Worm (Caenorhabditis elegans) whole organism, late embryonic: ENCODE data around the gene maph-1.3.

Experiments
- C08G9.2 ChIP-seq: sonication (generic microtip); optimal IDR thresholded peaks from 2 replicates; lab custom pipeline; 2016; ENCODE audit warnings: mild to moderate bottlenecking, missing genetic modification characterization, moderate library complexity, missing compliant biosample characterization
- K02D7.2 ChIP-seq: sonication (generic microtip); optimal IDR thresholded peaks from 2 replicates; lab custom pipeline; 2017; ENCODE audit warnings: mild to moderate bottlenecking, missing genetic modification characterization, missing compliant biosample characterization
- K09A11.1 ChIP-seq: sonication (generic microtip); optimal IDR thresholded peaks from 2 replicates; lab custom pipeline; 2017; ENCODE audit warnings: antibody characterized with exemption, mild to moderate bottlenecking, missing genetic modification characterization, missing compliant biosample characterization; ENCODE audit not compliant: insufficient read depth
- Y22D7AL.16 ChIP-seq: sonication (generic microtip); optimal IDR thresholded peaks from 2 replicates; lab custom pipeline; 2016; ENCODE audit warnings: missing genetic modification characterization, missing compliant biosample characterization
- ahr-1 ChIP-seq: sonication (generic microtip); optimal IDR thresholded peaks from 2 replicates; lab custom pipeline; 2016; ENCODE audit warnings: missing genetic modification characterization, missing compliant biosample characterization
- ceh-14 ChIP-seq: sonication (generic microtip); optimal IDR thresholded peaks from 2 replicates; lab custom pipeline; 2016; ENCODE audit warnings: missing genotype, missing genetic modification characterization, missing compliant biosample characterization
- ceh-18 ChIP-seq: sonication (generic microtip); optimal IDR thresholded peaks from 2 replicates; lab custom pipeline; 2016; ENCODE audit warnings: missing genetic modification characterization, missing compliant biosample characterization
- ceh-2 ChIP-seq: sonication (generic microtip); optimal IDR thresholded peaks from 2 replicates; lab custom pipeline; 2016; ENCODE audit warnings: missing genotype, missing genetic modification characterization, missing compliant biosample characterization
- ceh-22 ChIP-seq: sonication (generic microtip); optimal IDR thresholded peaks from 2 replicates; lab custom pipeline; 2017; ENCODE audit warnings: missing biosample characterization, missing genetic modification characterization
- ceh-31 ChIP-seq: sonication (generic microtip); optimal IDR thresholded peaks from 2 replicates; lab custom pipeline; 2016; ENCODE audit warnings: missing genetic modification characterization, missing compliant biosample characterization
- ceh-34 ChIP-seq: sonication (generic microtip); optimal IDR thresholded peaks from 2 replicates; lab custom pipeline; 2016; ENCODE audit warnings: mild to moderate bottlenecking, missing genetic modification characterization, missing compliant biosample characterization
- ceh-45 ChIP-seq: fragments of 200-800 bp; sonication (Bioruptor generic); IDR thresholded peaks from 2 replicates; pipeline ENCODE4 v1.3.6; 2022; ENCODE audit warnings: missing genetic modification reagents, missing genetic modification characterization, missing compliant biosample characterization
- ceh-48 ChIP-seq: sonication (generic microtip); optimal IDR thresholded peaks from 2 replicates; lab custom pipeline; 2016; ENCODE audit warnings: missing genetic modification characterization, inconsistent platforms, missing compliant biosample characterization
- ceh-6 ChIP-seq: fragments of 200-800 bp; sonication (Bioruptor generic); optimal IDR thresholded peaks from 2 replicates; lab custom pipeline; 2018; ENCODE audit warnings: mild to moderate bottlenecking, missing genetic modification characterization, missing compliant biosample characterization
- ceh-9 ChIP-seq: sonication (generic microtip); optimal IDR thresholded peaks from 2 replicates; lab custom pipeline; 2016; ENCODE audit warnings: mild to moderate bottlenecking, missing genetic modification characterization, inconsistent platforms, missing compliant biosample characterization
- dmd-4 ChIP-seq: sonication (generic microtip); optimal IDR thresholded peaks from 2 replicates; lab custom pipeline; 2016; ENCODE audit warnings: borderline replicate concordance, missing genetic modification characterization, missing compliant biosample characterization
- dve-1 ChIP-seq: sonication (generic microtip); optimal IDR thresholded peaks from 2 replicates; lab custom pipeline; 2017; ENCODE audit warnings: antibody characterized with exemption, mild to moderate bottlenecking, missing genetic modification characterization, missing compliant biosample characterization
- elt-2 ChIP-seq: sonication (generic microtip); optimal IDR thresholded peaks from 2 replicates; lab custom pipeline; 2016; ENCODE audit warnings: missing genetic modification reagents, missing genetic modification characterization, missing compliant biosample characterization
- ets-4 ChIP-seq: sonication (generic microtip); optimal IDR thresholded peaks from 2 replicates; lab custom pipeline; 2016; ENCODE audit warnings: missing genetic modification characterization, missing compliant biosample characterization
- eyg-1 ChIP-seq: sonication (generic microtip); optimal IDR thresholded peaks from 2 replicates; lab custom pipeline; 2016; ENCODE audit warnings: missing genotype, missing genetic modification characterization, missing compliant biosample characterization
- fax-1 ChIP-seq: sonication (generic microtip); optimal IDR thresholded peaks from 2 replicates; lab custom pipeline; 2016; ENCODE audit warnings: missing genotype, missing genetic modification characterization, missing compliant biosample characterization
- fkh-10 ChIP-seq: fragments of 150-350 bp; optimal IDR thresholded peaks from 2 replicates; lab custom pipeline; 2014; ENCODE audit warnings: missing biosample characterization, missing genetic modification reagents, missing genetic modification characterization
- fkh-6 ChIP-seq: sonication (generic microtip); optimal IDR thresholded peaks from 2 replicates; lab custom pipeline; 2016; ENCODE audit warnings: missing genetic modification characterization, missing compliant biosample characterization
- hlh-30 ChIP-seq: sonication (generic microtip); optimal IDR thresholded peaks from 2 replicates; lab custom pipeline; 2017; ENCODE audit warnings: antibody characterized with exemption, missing genetic modification characterization, missing compliant biosample characterization; ENCODE audit not compliant: insufficient read depth
- hlh-6 ChIP-seq: sonication (generic microtip); optimal IDR thresholded peaks from 2 replicates; lab custom pipeline; 2016; ENCODE audit warnings: missing genotype, missing genetic modification characterization, missing compliant biosample characterization
- lim-6 ChIP-seq: sonication (generic microtip); optimal IDR thresholded peaks from 2 replicates; lab custom pipeline; 2016; ENCODE audit warnings: missing genetic modification characterization, missing compliant biosample characterization
- lin-11 ChIP-seq: fragments of 200-800 bp; sonication (Bioruptor generic); optimal IDR thresholded peaks from 2 replicates; lab custom pipeline; 2018; ENCODE audit warnings: mild to moderate bottlenecking, missing genetic modification characterization, missing compliant biosample characterization
- mec-3 ChIP-seq: sonication (generic microtip); optimal IDR thresholded peaks from 2 replicates; lab custom pipeline; 2016; ENCODE audit warnings: borderline replicate concordance, missing genetic modification characterization, missing compliant biosample characterization
- nfya-1 ChIP-seq: sonication (generic microtip); optimal IDR thresholded peaks from 2 replicates; lab custom pipeline; 2017; ENCODE audit warnings: missing genetic modification characterization, mild to moderate bottlenecking, missing compliant biosample characterization, antibody characterized with exemption, moderate library complexity
- nhr-232 ChIP-seq: sonication (generic microtip); optimal IDR thresholded peaks from 2 replicates; lab custom pipeline; 2016; ENCODE audit warnings: missing genetic modification characterization, missing compliant biosample characterization
- npax-4 ChIP-seq: sonication (generic microtip); optimal IDR thresholded peaks from 2 replicates; lab custom pipeline; 2016; ENCODE audit warnings: missing genetic modification characterization, missing compliant biosample characterization
- odd-2 ChIP-seq: sonication (generic microtip); optimal IDR thresholded peaks from 2 replicates; lab custom pipeline; 2017; ENCODE audit warnings: antibody characterized with exemption, mild to moderate bottlenecking, missing genetic modification characterization, missing compliant biosample characterization
- pag-3 ChIP-seq: sonication (generic microtip); optimal IDR thresholded peaks from 2 replicates; lab custom pipeline; 2016; ENCODE audit warnings: missing compliant biosample characterization, missing genetic modification characterization, borderline replicate concordance
- pha-2 ChIP-seq: sonication (generic microtip); optimal IDR thresholded peaks from 2 replicates; lab custom pipeline; 2017; ENCODE audit warnings: mild to moderate bottlenecking, missing genetic modification characterization, missing compliant biosample characterization
- pha-4 ChIP-seq: fragments of 150-350 bp; optimal IDR thresholded peaks from 2 replicates; lab custom pipeline; 2018; ENCODE audit warnings: missing biosample characterization, missing genetic modification reagents, missing genetic modification characterization
- pqm-1 ChIP-seq: sonication (generic microtip); optimal IDR thresholded peaks from 2 replicates; lab custom pipeline; 2016; ENCODE audit warnings: missing genetic modification characterization, missing compliant biosample characterization
- sdc-2 ChIP-seq: sonication (generic microtip); optimal IDR thresholded peaks from 2 replicates; lab custom pipeline; 2016; ENCODE audit warnings: missing genotype, missing genetic modification characterization, missing compliant biosample characterization
- sox-2 ChIP-seq: fragments of 200-800 bp; sonication (Bioruptor generic); IDR thresholded peaks from 2 replicates; pipeline ENCODE4 v1.3.6; 2022; ENCODE audit warnings: missing genetic modification reagents, missing genetic modification characterization, missing compliant biosample characterization
- sox-4 ChIP-seq: sonication (generic microtip); optimal IDR thresholded peaks from 2 replicates; lab custom pipeline; 2017; ENCODE audit warnings: mild to moderate bottlenecking, missing genetic modification characterization, inconsistent platforms, missing compliant biosample characterization
- tbx-7 ChIP-seq: sonication (generic microtip); optimal IDR thresholded peaks from 2 replicates; lab custom pipeline; 2016; ENCODE audit warnings: missing genotype, missing genetic modification characterization, missing compliant biosample characterization
- ttx-3 ChIP-seq: sonication (generic microtip); optimal IDR thresholded peaks from 2 replicates; lab custom pipeline; 2016; ENCODE audit warnings: missing genetic modification reagents, missing genetic modification characterization, missing compliant biosample characterization
- unc-3 ChIP-seq, 2 experiments: fragments of 200-800 bp in 1 of 2; sonication (Bioruptor generic) in 1 of 2; sonication (generic microtip) in 1 of 2; conservative IDR thresholded peaks in 1 of 2; optimal IDR thresholded peaks in 1 of 2; 2 replicates each; pipeline versions ENCODE4 v1.3.6 to Lab custom; 2016 to 2022; ENCODE audit warnings: missing compliant biosample characterization in 2 of 2, missing genetic modification characterization in 2 of 2, missing genetic modification reagents in 1 of 2
- unc-42 ChIP-seq: sonication (generic microtip); optimal IDR thresholded peaks from 2 replicates; lab custom pipeline; 2016; ENCODE audit warnings: missing genotype, missing genetic modification characterization, missing compliant biosample characterization
- unc-55 ChIP-seq: sonication (generic microtip); optimal IDR thresholded peaks from 2 replicates; lab custom pipeline; 2017; ENCODE audit warnings: missing biosample characterization, missing genetic modification reagents, missing genetic modification characterization
- zip-5 ChIP-seq: sonication (generic microtip); optimal IDR thresholded peaks from 2 replicates; lab custom pipeline; 2016; ENCODE audit warnings: missing genetic modification characterization, missing compliant biosample characterization
- ztf-16 ChIP-seq: sonication (generic microtip); optimal IDR thresholded peaks from 2 replicates; lab custom pipeline; 2017; ENCODE audit warnings: missing genetic modification characterization, missing compliant biosample characterization

Gene maph-1.3

ce11 chrIII:3867378-3867904 lies 22.7 kb downstream of the maph-1.3 start, which contains the start of gene rpl-3 (continued):
- TF ChIP-seq sox-2 (GFP tag; lab: Robert Waterston, UW) (peak; percentile 96), mec-3 (tag; lab: Kevin White, UChicago) (no peak), ceh-14 (tag; lab: Kevin White, UChicago) (peak; percentile 99), lin-11 (tag; lab: Kevin White, UChicago) (peak; percentile 74), hlh-30 (tag; lab: Kevin White, UChicago) (peak; percentile 88), sox-4 (tag; lab: Kevin White, UChicago) (peak; percentile 96), nfya-1 (tag; lab: Kevin White, UChicago) (peak; percentile 100), tbx-7 (peak; percentile 89), hlh-6 (tag; lab: Kevin White, UChicago) (peak; percentile 88), ceh-22 (tag; lab: Kevin White, UChicago) (peak; percentile 85), ceh-48 (tag; lab: Kevin White, UChicago) (peak; percentile 96), pha-2 (tag; lab: Kevin White, UChicago) (peak; percentile 90), pha-4 (tag; lab: Kevin White, UChicago) (no peak), ceh-6 (GFP tag; lab: Kevin White, UChicago) (peak; percentile 87), fkh-6 (tag; lab: Kevin White, UChicago) (peak; percentile 81), ceh-34 (tag; lab: Kevin White, UChicago) (peak; percentile 100), ahr-1 (tag; lab: Kevin White, UChicago) (peak; percentile 94), ceh-45 (peak; percentile 90), nhr-232 (tag; lab: Kevin White, UChicago) (peak; percentile 38), lim-6 (peak; percentile 95), K09A11.1 (tag; lab: Kevin White, UChicago) (peak; percentile 96), Y22D7AL.16 (tag; lab: Kevin White, UChicago) (peak; percentile 97), unc-55 (peak; percentile 89), dmd-4 (tag; lab: Kevin White, UChicago) (peak; percentile 85), ceh-2 (peak; percentile 94), dve-1 (tag; lab: Kevin White, UChicago) (peak; percentile 99), pag-3 (tag; lab: Kevin White, UChicago) (peak; percentile 90), ceh-31 (peak; percentile 99), ttx-3 (tag; lab: Kevin White, UChicago) (peak; percentile 94), sdc-2 (tag; lab: Kevin White, UChicago) (peak; percentile 88), eyg-1 (peak; percentile 91), fax-1 (tag; lab: Kevin White, UChicago) (peak; percentile 84), C08G9.2 (peak; percentile 86), zip-5 (tag; lab: Kevin White, UChicago) (peak; percentile 63), pqm-1 (tag; lab: Kevin White, UChicago) (peak; percentile 97), unc-42 (tag; lab: Kevin White, UChicago) (peak; percentile 100), ceh-18 (tag; lab: Kevin White, UChicago) (peak; percentile 100), fkh-10 (GFP tag; lab: Kevin White, UChicago) (peak; percentile 96), unc-3 (GFP tag; conservative IDR thresholded peaks at IDR 0.05; lab: Robert Waterston, UW) (peak; percentile 95), unc-3 (tag; optimal IDR thresholded peaks at IDR 0.05; lab: Kevin White, UChicago) (peak; percentile 98), elt-2 (tag; lab: Kevin White, UChicago) (peak; percentile 99), ceh-9 (tag; lab: Kevin White, UChicago) (no peak), ets-4 (peak; percentile 99), npax-4 (tag; lab: Kevin White, UChicago) (peak; percentile 63), K02D7.2 (tag; lab: Kevin White, UChicago) (peak; percentile 96), odd-2 (tag; lab: Kevin White, UChicago) (peak; percentile 52), ztf-16 (tag; lab: Kevin White, UChicago) (peak; percentile 99)
